Fruit fly (Drosophila melanogaster) whole organism, adult: Measurements from ENCODE around the gene Hsp22.
A peak's percentile ranks its signal among the peaks of the same experiment; 100 is the strongest.

Experiments used
- CG11617 ChIP-seq: fragments of 200-800 bp; sonication (Bioruptor generic); optimal IDR thresholded peaks from 2 replicates; lab custom pipeline; 2017; ENCODE audit warnings: mild to moderate bottlenecking, missing biosample characterization, missing genetic modification reagents, missing genetic modification characterization
- CG14711 ChIP-seq: fragments of 200-800 bp; sonication (Bioruptor generic); optimal IDR thresholded peaks from 2 replicates; lab custom pipeline; 2018; ENCODE audit warnings: missing biosample characterization, mild to moderate bottlenecking, missing genetic modification characterization, moderate library complexity
- CG33017 ChIP-seq: fragments of 200-800 bp; sonication (Bioruptor generic); optimal IDR thresholded peaks from 2 replicates; lab custom pipeline; 2018; ENCODE audit warnings: missing biosample characterization, mild to moderate bottlenecking, missing genetic modification characterization, moderate library complexity
- CG5204 ChIP-seq: fragments of 200-800 bp; sonication (Bioruptor generic); optimal IDR thresholded peaks from 2 replicates; lab custom pipeline; 2016; ENCODE audit warnings: missing biosample characterization, missing genetic modification characterization
- Crg-1 ChIP-seq: fragments of 200-800 bp; sonication (Bioruptor generic); optimal IDR thresholded peaks from 2 replicates; lab custom pipeline; 2016; ENCODE audit warnings: missing biosample characterization, missing genetic modification characterization
- Hr96 ChIP-seq: fragments of 200-800 bp; sonication (Bioruptor generic); optimal IDR thresholded peaks from 2 replicates; lab custom pipeline; 2016; ENCODE audit warnings: missing biosample characterization, missing genetic modification characterization
- Mnt ChIP-seq: fragments of 200-800 bp; sonication (Bioruptor generic); optimal IDR thresholded peaks from 2 replicates; lab custom pipeline; 2016; ENCODE audit warnings: missing biosample characterization, mild to moderate bottlenecking, missing genetic modification characterization
- bab1 ChIP-seq: fragments of 200-800 bp; sonication (Bioruptor generic); optimal IDR thresholded peaks from 3 replicates; lab custom pipeline; 2019; ENCODE audit warnings: missing biosample characterization, mild to moderate bottlenecking, missing genetic modification characterization, moderate library complexity
- cnc ChIP-seq, 2 experiments: fragments of >200 bp; optimal IDR thresholded peaks; 2 replicates each; lab custom pipeline; 2017
- kay ChIP-seq: fragments of 200-800 bp; sonication (Bioruptor generic); peaks from one replicate; lab custom pipeline; 2016; ENCODE audit warnings: missing biosample characterization, missing genetic modification characterization, borderline replicate concordance
- ovo ChIP-seq: fragments of 200-800 bp; sonication (Bioruptor generic); optimal IDR thresholded peaks from 2 replicates; lab custom pipeline; 2016; ENCODE audit warnings: missing biosample characterization, missing genetic modification characterization
- pad ChIP-seq: fragments of 200-800 bp; sonication (Bioruptor generic); optimal IDR thresholded peaks from 3 replicates; lab custom pipeline; 2017; ENCODE audit warnings: missing biosample characterization, missing genetic modification characterization, mild to moderate bottlenecking, moderate library complexity, missing genetic modification reagents
- tj ChIP-seq: fragments of 200-800 bp; sonication (Bioruptor generic); optimal IDR thresholded peaks from 3 replicates; lab custom pipeline; 2017; ENCODE audit warnings: missing biosample characterization, mild to moderate bottlenecking, missing genetic modification characterization, moderate library complexity
- toe ChIP-seq: fragments of 200-800 bp; sonication (Bioruptor generic); optimal IDR thresholded peaks from 2 replicates; lab custom pipeline; 2016; ENCODE audit warnings: missing biosample characterization, missing genetic modification characterization

dm6 chr3L:9391340-9391980 is 18.7 kb downstream of the Hsp22 start:
- TF ChIP-seq pad (no peak), Mnt (no peak), Crg-1 (GFP tag; lab: Kevin White, UChicago) (no peak), bab1 (GFP tag; lab: Kevin White, UChicago) (no peak), kay (GFP tag; lab: Kevin White, UChicago) (peak; percentile 84), ovo (GFP tag; lab: Kevin White, UChicago) (no peak), cnc (optimal IDR thresholded peaks at IDR 0.05; lab: Kevin White, UChicago) (no peak), tj (peak; percentile 34), CG5204 (no peak), toe (GFP tag; lab: Kevin White, UChicago) (no peak), CG14711 (tag; lab: Kevin White, UChicago) (no peak), CG11617 (GFP tag; lab: Kevin White, UChicago) (no peak), Hr96 (no peak), CG33017 (tag; lab: Kevin White, UChicago) (no peak)
